In genomic region chr3R:11882506-11882953, dm6 we compare ENCODE assay signal across 5 fruit fly cellular contexts.
TF ChIP-seq lines count a peak whose summit lies in the region.

Gene CG6962, minus strand, starts transcription at chr3R:11882534.
Gene CG31368, plus strand, starts transcription at chr3R:11882790.

- peak; percentile 33 for TF ChIP-seq CTCF in whole organism, embryonic (GFP tag; optimal IDR thresholded peaks at IDR 0.05; lab: Kevin White, UChicago)

TF ChIP-seq in whole organism, adult, 20 proteins besides CTCF, POLR2A, EP300 and RAD21 (continues in another document):
- TF ChIP-seq Crg-1 (GFP tag; optimal IDR thresholded peaks at IDR 0.05; lab: Kevin White, UChicago) (peak; percentile 62), CG7045 (GFP tag; optimal IDR thresholded peaks at IDR 0.05; lab: Kevin White, UChicago) (peak; percentile 71), kay (GFP tag; lab: Kevin White, UChicago; ENCODE audit: borderline replicate concordance) (no peak), CG14711 (tag; optimal IDR thresholded peaks at IDR 0.05; lab: Kevin White, UChicago) (peak; percentile 77), CG33017 (tag; optimal IDR thresholded peaks at IDR 0.05; lab: Kevin White, UChicago) (peak; percentile 51), bab1 (GFP tag; optimal IDR thresholded peaks at IDR 0.05; lab: Kevin White, UChicago) (peak; percentile 78), CG11617 (GFP tag; optimal IDR thresholded peaks at IDR 0.05; lab: Kevin White, UChicago) (peak; percentile 65), Clk (GFP tag; optimal IDR thresholded peaks at IDR 0.05; lab: Kevin White, UChicago) (peak; percentile 26), CG7101 (tag; optimal IDR thresholded peaks at IDR 0.05; lab: Kevin White, UChicago) (peak; percentile 79), cic (GFP tag; optimal IDR thresholded peaks at IDR 0.05; lab: Kevin White, UChicago) (no peak), tj (GFP tag; optimal IDR thresholded peaks at IDR 0.05; lab: Kevin White, UChicago) (peak; percentile 34), Mnt (GFP tag; optimal IDR thresholded peaks at IDR 0.05; lab: Kevin White, UChicago) (peak; percentile 63), ovo (GFP tag; optimal IDR thresholded peaks at IDR 0.05; lab: Kevin White, UChicago) (peak; percentile 43), CG1620 (GFP tag; optimal IDR thresholded peaks at IDR 0.05; lab: Kevin White, UChicago) (peak; percentile 70), CG5204 (GFP tag; optimal IDR thresholded peaks at IDR 0.05; lab: Kevin White, UChicago) (peak; percentile 74), Hr96 (GFP tag; optimal IDR thresholded peaks at IDR 0.05; lab: Kevin White, UChicago) (peak; percentile 22), CG12768 (GFP tag; optimal IDR thresholded peaks at IDR 0.05; lab: Kevin White, UChicago) (peak; percentile 55), pad (GFP tag; optimal IDR thresholded peaks at IDR 0.05; lab: Kevin White, UChicago) (peak; percentile 52)

TF ChIP-seq in whole organism, embryonic, 481 proteins besides CTCF, POLR2A, EP300 and RAD21 (continues in another document):
- TF ChIP-seq wek (GFP tag; optimal IDR thresholded peaks at IDR 0.05; lab: Kevin White, UChicago) = no peak
- peak; percentile 64; the same call in 1 of the 2 replicates for TF ChIP-seq seq (GFP tag; IDR thresholded peaks at IDR 0.05; lab: Robert Waterston, UW)
- peak; percentile 86 for TF ChIP-seq ind (GFP tag; optimal IDR thresholded peaks at IDR 0.05; lab: Kevin White, UChicago)
- peak; percentile 59 for TF ChIP-seq Oaz (GFP tag; IDR thresholded peaks at IDR 0.05; lab: Robert Waterston, UW)
- TF ChIP-seq rib (GFP tag; IDR thresholded peaks at IDR 0.05; lab: Robert Waterston, UW) = peak; percentile 23; the same call in 1 of the 2 replicates
- TF ChIP-seq amos (GFP tag; IDR thresholded peaks at IDR 0.05; lab: Robert Waterston, UW; ENCODE audit: partially characterized antibody) = no peak
- TF ChIP-seq Lhr (GFP tag; optimal IDR thresholded peaks at IDR 0.05; lab: Kevin White, UChicago) = peak; percentile 85
- peak; percentile 38 for TF ChIP-seq odd (GFP tag; optimal IDR thresholded peaks at IDR 0.05; lab: Kevin White, UChicago)
- no peak for TF ChIP-seq h (optimal IDR thresholded peaks at IDR 0.05; lab: Kevin White, UChicago)
- TF ChIP-seq z (GFP tag; IDR thresholded peaks at IDR 0.05; lab: Robert Waterston, UW) = no peak
- TF ChIP-seq NC2β (GFP tag; optimal IDR thresholded peaks at IDR 0.05; lab: Kevin White, UChicago) = peak; percentile 19
- TF ChIP-seq Tbp (GFP tag; optimal IDR thresholded peaks at IDR 0.05; lab: Kevin White, UChicago) = no peak
- TF ChIP-seq CG15479 (GFP tag; optimal IDR thresholded peaks at IDR 0.05; lab: Kevin White, UChicago) = no peak
- TF ChIP-seq CG11093 (GFP tag; IDR thresholded peaks at IDR 0.05; lab: Robert Waterston, UW) = peak; percentile 30; the same call in 1 of the 3 replicates
- TF ChIP-seq Hr39 (optimal IDR thresholded peaks at IDR 0.05; lab: Kevin White, UChicago) = no peak
- peak; percentile 87 for TF ChIP-seq zen (tag; optimal IDR thresholded peaks at IDR 0.05; lab: Kevin White, UChicago)
- TF ChIP-seq Gsc (GFP tag; IDR thresholded peaks at IDR 0.05; lab: Robert Waterston, UW) = peak; percentile 37; the same call in 1 of the 2 replicates
- peak; percentile 7 for TF ChIP-seq BtbVII (GFP tag; optimal IDR thresholded peaks at IDR 0.05; lab: Kevin White, UChicago)

TF ChIP-seq in whole organism, prepupa, 60 proteins besides CTCF, POLR2A, EP300 and RAD21 (continues in another document):
- TF ChIP-seq dsx (GFP tag; optimal IDR thresholded peaks at IDR 0.05; lab: Kevin White, UChicago; ENCODE audit: poor library complexity, severe bottlenecking) (no peak), fd59A (GFP tag; optimal IDR thresholded peaks at IDR 0.05; lab: Kevin White, UChicago) (peak; percentile 15), net (GFP tag; optimal IDR thresholded peaks at IDR 0.05; lab: Kevin White, UChicago) (no peak), Eip93F (GFP tag; optimal IDR thresholded peaks at IDR 0.05; lab: Kevin White, UChicago) (peak; percentile 45), Smox (GFP tag; optimal IDR thresholded peaks at IDR 0.05; lab: Kevin White, UChicago) (peak; percentile 71), CG6276 (GFP tag; optimal IDR thresholded peaks at IDR 0.05; lab: Kevin White, UChicago) (no peak), Lpt (GFP tag; optimal IDR thresholded peaks at IDR 0.05; lab: Kevin White, UChicago) (peak; percentile 3), CG6163 (GFP tag; IDR thresholded peaks at IDR 0.05; lab: Robert Waterston, UW) (peak; percentile 71; the same call in 2 of the 3 replicates), Eip75B (GFP tag; optimal IDR thresholded peaks at IDR 0.05; lab: Kevin White, UChicago) (peak; percentile 71), CG10631 (GFP tag; optimal IDR thresholded peaks at IDR 0.05; lab: Kevin White, UChicago) (peak; percentile 80), CG32006 (GFP tag; optimal IDR thresholded peaks at IDR 0.05; lab: Kevin White, UChicago) (peak; percentile 69), eg (GFP tag; IDR thresholded peaks at IDR 0.05; lab: Robert Waterston, UW) (peak; percentile 82), CG11762 (GFP tag; optimal IDR thresholded peaks at IDR 0.05; lab: Kevin White, UChicago; ENCODE audit: insufficient read depth) (no peak), fd85E (GFP tag; optimal IDR thresholded peaks at IDR 0.05; lab: Kevin White, UChicago) (no peak), CG8119 (GFP tag; IDR thresholded peaks at IDR 0.05; lab: Robert Waterston, UW) (peak; percentile 50; the same call in 1 of the 3 replicates), CG8632 (GFP tag; optimal IDR thresholded peaks at IDR 0.05; lab: Kevin White, UChicago) (peak; percentile 2), CG31627 (GFP tag; optimal IDR thresholded peaks at IDR 0.05; lab: Kevin White, UChicago) (peak; percentile 77), dac (GFP tag; optimal IDR thresholded peaks at IDR 0.05; lab: Kevin White, UChicago) (peak; percentile 54)

TF ChIP-seq in whole organism, pupa, 21 proteins besides CTCF, POLR2A, EP300 and RAD21:
- TF ChIP-seq CG17806 (tag; optimal IDR thresholded peaks at IDR 0.05; lab: Kevin White, UChicago) (peak; percentile 69), CG14655 (GFP tag; optimal IDR thresholded peaks at IDR 0.05; lab: Kevin White, UChicago) (no peak), Pif1A (GFP tag; optimal IDR thresholded peaks at IDR 0.05; lab: Kevin White, UChicago) (no peak), CG4496 (GFP tag; IDR thresholded peaks at IDR 0.05; lab: Robert Waterston, UW) (peak; percentile 80), Snoo (tag; optimal IDR thresholded peaks at IDR 0.05; lab: Kevin White, UChicago) (peak; percentile 54), CG9948 (tag; optimal IDR thresholded peaks at IDR 0.05; lab: Kevin White, UChicago) (peak; percentile 60), gl (tag; optimal IDR thresholded peaks at IDR 0.05; lab: Kevin White, UChicago) (no peak), CG12605 (GFP tag; IDR thresholded peaks at IDR 0.05; lab: Robert Waterston, UW) (peak; percentile 60), CG32121 (GFP tag; IDR thresholded peaks at IDR 0.05; lab: Robert Waterston, UW) (peak; percentile 59; the same call in 1 of the 2 replicates), Ets98B (GFP tag; IDR thresholded peaks at IDR 0.05; lab: Robert Waterston, UW) (peak; percentile 54), CG34367 (tag; optimal IDR thresholded peaks at IDR 0.05; lab: Kevin White, UChicago) (peak; percentile 34), CG8159 (tag; optimal IDR thresholded peaks at IDR 0.05; lab: Kevin White, UChicago) (peak; percentile 69), D1 (tag; optimal IDR thresholded peaks at IDR 0.05; lab: Kevin White, UChicago) (no peak), EcR (GFP tag; optimal IDR thresholded peaks at IDR 0.05; lab: Kevin White, UChicago) (no peak), Pif1B (GFP tag; optimal IDR thresholded peaks at IDR 0.05; lab: Kevin White, UChicago) (no peak), CG8301 (tag; optimal IDR thresholded peaks at IDR 0.05; lab: Kevin White, UChicago) (peak; percentile 53), rn (GFP tag; IDR thresholded peaks at IDR 0.05; lab: Robert Waterston, UW) (no peak), CG10348 (GFP tag; IDR thresholded peaks at IDR 0.05; lab: Robert Waterston, UW) (0 out of 2 replicates have a peak, but pooled peaks have one; percentile 14), fd96Ca (GFP tag; IDR thresholded peaks at IDR 0.05; lab: Robert Waterston, UW) (0 out of 3 replicates have a peak, but pooled peaks have one; percentile 32), CG15710 (tag; optimal IDR thresholded peaks at IDR 0.05; lab: Kevin White, UChicago) (peak; percentile 73), CG13204 (GFP tag; optimal IDR thresholded peaks at IDR 0.05; lab: Kevin White, UChicago) (no peak)

TF ChIP-seq in whole organism, wandering third instar larva, 38 proteins besides CTCF, POLR2A, EP300 and RAD21 (continues in another document):
- TF ChIP-seq Hnf4 (GFP tag; optimal IDR thresholded peaks at IDR 0.05; lab: Kevin White, UChicago) = peak; percentile 76
- TF ChIP-seq tai (GFP tag; optimal IDR thresholded peaks at IDR 0.05; lab: Kevin White, UChicago) = no peak
- no peak for TF ChIP-seq dsf (GFP tag; optimal IDR thresholded peaks at IDR 0.05; lab: Kevin White, UChicago; ENCODE audit: borderline replicate concordance)
- TF ChIP-seq GATAd (GFP tag; optimal IDR thresholded peaks at IDR 0.05; lab: Kevin White, UChicago) = no peak
- TF ChIP-seq h (GFP tag; optimal IDR thresholded peaks at IDR 0.05; lab: Kevin White, UChicago) = peak; percentile 70
- no peak for TF ChIP-seq usp (GFP tag; optimal IDR thresholded peaks at IDR 0.05; lab: Kevin White, UChicago)
- peak; percentile 58 for TF ChIP-seq ey (GFP tag; optimal IDR thresholded peaks at IDR 0.05; lab: Kevin White, UChicago)
- peak; percentile 11 for TF ChIP-seq Myc (optimal IDR thresholded peaks at IDR 0.05; lab: Kevin White, UChicago)
- TF ChIP-seq pan (optimal IDR thresholded peaks at IDR 0.05; lab: Kevin White, UChicago) = no peak
- no peak for TF ChIP-seq brk (GFP tag; optimal IDR thresholded peaks at IDR 0.05; lab: Kevin White, UChicago)
- peak; percentile 31 for TF ChIP-seq N (GFP tag; optimal IDR thresholded peaks at IDR 0.05; lab: Kevin White, UChicago)
- peak; percentile 90 for TF ChIP-seq sv (GFP tag; optimal IDR thresholded peaks at IDR 0.05; lab: Kevin White, UChicago)
- TF ChIP-seq Abd-B (GFP tag; optimal IDR thresholded peaks at IDR 0.05; lab: Kevin White, UChicago) = no peak
- TF ChIP-seq lola (GFP tag; optimal IDR thresholded peaks at IDR 0.05; lab: Kevin White, UChicago) = no peak
- TF ChIP-seq OdsH (GFP tag; optimal IDR thresholded peaks at IDR 0.05; lab: Kevin White, UChicago) = peak; percentile 50
- no peak for TF ChIP-seq Mio (GFP tag; optimal IDR thresholded peaks at IDR 0.05; lab: Kevin White, UChicago)
- TF ChIP-seq Dif (GFP tag; optimal IDR thresholded peaks at IDR 0.05; lab: Kevin White, UChicago; ENCODE audit: partially characterized antibody) = no peak
- no peak for TF ChIP-seq CrebA (GFP tag; optimal IDR thresholded peaks at IDR 0.05; lab: Kevin White, UChicago; ENCODE audit: borderline replicate concordance)
- peak; percentile 49 for TF ChIP-seq br (GFP tag; optimal IDR thresholded peaks at IDR 0.05; lab: Kevin White, UChicago)
- no peak for TF ChIP-seq Hr78 (GFP tag; optimal IDR thresholded peaks at IDR 0.05; lab: Kevin White, UChicago)
- TF ChIP-seq Rel (GFP tag; optimal IDR thresholded peaks at IDR 0.05; lab: Kevin White, UChicago) = no peak
- TF ChIP-seq Rel (tag; optimal IDR thresholded peaks at IDR 0.05; lab: Kevin White, UChicago) = peak; percentile 26
- no peak for TF ChIP-seq CG32264 (GFP tag; optimal IDR thresholded peaks at IDR 0.05; lab: Kevin White, UChicago)
